Worm (Caenorhabditis elegans) whole organism, L4 larva: ENCODE data around the gene ZC21.10.

Experiments
- F49E8.2 ChIP-seq: sonication (generic microtip); optimal IDR thresholded peaks from 2 replicates; lab custom pipeline; 2016; ENCODE audit warnings: missing compliant biosample characterization, mild to moderate bottlenecking, missing genetic modification characterization, borderline replicate concordance
- R02D3.7 ChIP-seq: fragments of 150-350 bp; sonication (generic microtip); optimal IDR thresholded peaks from 3 replicates; lab custom pipeline; 2014; ENCODE audit warnings: missing biosample characterization, missing genetic modification characterization
- T26A8.4 ChIP-seq: fragments of 200-800 bp; sonication (Bioruptor generic); IDR thresholded peaks from 2 replicates; pipeline ENCODE4 v1.3.6; 2022; ENCODE audit warnings: missing genetic modification characterization, missing compliant biosample characterization
- Y75B8A.6 ChIP-seq: fragments of 200-800 bp; sonication (Bioruptor generic); IDR thresholded peaks from 2 replicates; pipeline ENCODE4 v1.3.6; 2022; ENCODE audit warnings: missing genetic modification reagents, missing genetic modification characterization, missing compliant biosample characterization
- ZK337.2 ChIP-seq: fragments of 200-800 bp; sonication (Bioruptor generic); IDR thresholded peaks from 2 replicates; pipeline ENCODE4 v1.3.6; 2022; ENCODE audit warnings: missing genetic modification reagents, missing genetic modification characterization, missing compliant biosample characterization
- aha-1 ChIP-seq: fragments of 150-350 bp; peaks from one replicate; lab custom pipeline; 2014; ENCODE audit warnings: missing biosample characterization, missing genetic modification characterization
- arid-1 ChIP-seq: fragments of 200-800 bp; sonication (Bioruptor generic); conservative IDR thresholded peaks from 2 replicates; pipeline ENCODE4 v1.3.6; 2022; ENCODE audit warnings: missing genetic modification reagents, missing genetic modification characterization, missing compliant biosample characterization
- attf-4 ChIP-seq: sonication (generic microtip); optimal IDR thresholded peaks from 3 replicates; lab custom pipeline; 2017; ENCODE audit warnings: missing biosample characterization, missing genetic modification characterization
- ceh-62 ChIP-seq: sonication (generic microtip); optimal IDR thresholded peaks from 2 replicates; lab custom pipeline; 2017; ENCODE audit warnings: missing biosample characterization, missing genetic modification characterization
- ceh-82 ChIP-seq: sonication (generic microtip); optimal IDR thresholded peaks from 2 replicates; lab custom pipeline; 2017; ENCODE audit warnings: missing biosample characterization, missing genetic modification characterization
- ces-1 ChIP-seq: fragments of 150-350 bp; sonication (generic microtip); optimal IDR thresholded peaks from 4 replicates; lab custom pipeline; 2014; ENCODE audit warnings: missing biosample characterization, missing genetic modification reagents, missing genetic modification characterization
- daf-16 ChIP-seq, 3 experiments: sonication (generic microtip); optimal IDR thresholded peaks; 2 replicates each; lab custom pipeline; 2016 to 2017; ENCODE audit warnings: missing genetic modification characterization in 3 of 3, missing genetic modification reagents in 3 of 3, mild to moderate bottlenecking in 2 of 3, missing compliant biosample characterization in 2 of 3, missing biosample characterization in 1 of 3, moderate library complexity in 1 of 3
- dmd-6 ChIP-seq: fragments of 200-800 bp; sonication (Bioruptor generic); IDR thresholded peaks from 2 replicates; pipeline ENCODE4 v1.3.6; 2022; ENCODE audit warnings: missing genetic modification reagents, missing genetic modification characterization, missing compliant biosample characterization
- dmd-8 ChIP-seq: fragments of 200-800 bp; sonication (Bioruptor generic); IDR thresholded peaks from 2 replicates; pipeline ENCODE4 v1.3.6; 2022; ENCODE audit warnings: missing genetic modification characterization, missing compliant biosample characterization
- dpl-1 ChIP-seq: fragments of 150-350 bp; optimal IDR thresholded peaks from 2 replicates; lab custom pipeline; 2014; ENCODE audit warnings: missing biosample characterization, missing genetic modification reagents, missing genetic modification characterization
- dve-1 ChIP-seq: sonication (generic microtip); optimal IDR thresholded peaks from 2 replicates; lab custom pipeline; 2017; ENCODE audit warnings: antibody characterized with exemption, mild to moderate bottlenecking, missing genetic modification characterization, missing compliant biosample characterization; ENCODE audit not compliant: insufficient read depth
- egl-27 ChIP-seq: sonication (generic microtip); optimal IDR thresholded peaks from 3 replicates; lab custom pipeline; 2017; ENCODE audit warnings: missing biosample characterization, missing genetic modification reagents, missing genetic modification characterization
- fkh-10 ChIP-seq: fragments of 150-350 bp; optimal IDR thresholded peaks from 2 replicates; lab custom pipeline; 2014; ENCODE audit warnings: missing biosample characterization, missing genetic modification reagents, missing genetic modification characterization
- fos-1 ChIP-seq: fragments of 150-350 bp; optimal IDR thresholded peaks from 2 replicates; lab custom pipeline; 2014; ENCODE audit warnings: missing biosample characterization, missing genetic modification characterization
- hlh-11 ChIP-seq: fragments of 200-800 bp; sonication (Bioruptor generic); optimal IDR thresholded peaks from 2 replicates; lab custom pipeline; 2018; ENCODE audit warnings: mild to moderate bottlenecking, missing genetic modification characterization, missing compliant biosample characterization
- hlh-30 ChIP-seq: sonication (generic microtip); optimal IDR thresholded peaks from 2 replicates; lab custom pipeline; 2017; ENCODE audit warnings: antibody characterized with exemption, mild to moderate bottlenecking, missing genetic modification characterization, missing compliant biosample characterization; ENCODE audit not compliant: insufficient read depth
- lin-13 ChIP-seq: fragments of 150-350 bp; optimal IDR thresholded peaks from 2 replicates; lab custom pipeline; 2014; ENCODE audit warnings: missing biosample characterization, missing genetic modification reagents, missing genetic modification characterization
- lir-3 ChIP-seq: sonication (generic microtip); optimal IDR thresholded peaks from 2 replicates; lab custom pipeline; 2016; ENCODE audit warnings: mild to moderate bottlenecking, missing genetic modification characterization, missing compliant biosample characterization
- madf-9 ChIP-seq: fragments of 200-800 bp; sonication (Bioruptor generic); conservative IDR thresholded peaks from 2 replicates; pipeline ENCODE4 v1.3.6; 2022; ENCODE audit warnings: missing genetic modification reagents, missing genetic modification characterization, missing compliant biosample characterization
- mep-1 ChIP-seq: fragments of 150-350 bp; sonication (generic microtip); optimal IDR thresholded peaks from 3 replicates; lab custom pipeline; 2014; ENCODE audit warnings: missing biosample characterization, missing genetic modification characterization
- nhr-10 ChIP-seq: fragments of 150-350 bp; optimal IDR thresholded peaks from 2 replicates; lab custom pipeline; 2014; ENCODE audit warnings: missing biosample characterization, missing genetic modification characterization
- nhr-102 ChIP-seq: sonication (generic microtip); optimal IDR thresholded peaks from 2 replicates; lab custom pipeline; 2016; ENCODE audit warnings: mild to moderate bottlenecking, missing genetic modification characterization, moderate library complexity, missing compliant biosample characterization
- nhr-25 ChIP-seq: sonication (generic microtip); optimal IDR thresholded peaks from 2 replicates; lab custom pipeline; 2017; ENCODE audit warnings: missing genetic modification characterization, mild to moderate bottlenecking, missing compliant biosample characterization, antibody characterized with exemption, moderate library complexity, borderline replicate concordance; ENCODE audit not compliant: insufficient read depth
- nhr-28 ChIP-seq: fragments of 150-350 bp; optimal IDR thresholded peaks from 2 replicates; lab custom pipeline; 2014; ENCODE audit warnings: missing biosample characterization, missing genetic modification characterization
- nhr-42 ChIP-seq: fragments of 200-800 bp; sonication (Bioruptor generic); IDR thresholded peaks from 2 replicates; pipeline ENCODE4 v1.3.6; 2022; ENCODE audit warnings: missing genetic modification characterization, missing compliant biosample characterization
- nhr-6 ChIP-seq: fragments of 150-350 bp; optimal IDR thresholded peaks from 2 replicates; lab custom pipeline; 2014; ENCODE audit warnings: missing biosample characterization, missing genetic modification characterization
- nhr-77 ChIP-seq: fragments of 150-350 bp; optimal IDR thresholded peaks from 2 replicates; lab custom pipeline; 2014; ENCODE audit warnings: missing biosample characterization, missing genetic modification characterization
- saeg-2 ChIP-seq: fragments of 200-800 bp; sonication (Bioruptor generic); IDR thresholded peaks from 2 replicates; pipeline ENCODE4 v1.3.6; 2022; ENCODE audit warnings: missing genetic modification reagents, missing genetic modification characterization, missing compliant biosample characterization
- snpc-4 ChIP-seq: fragments of 150-350 bp; optimal IDR thresholded peaks from 2 replicates; lab custom pipeline; 2014; ENCODE audit warnings: missing biosample characterization, missing genetic modification characterization
- spr-3 ChIP-seq: fragments of 200-800 bp; sonication (Bioruptor generic); optimal IDR thresholded peaks from 2 replicates; lab custom pipeline; 2018; ENCODE audit warnings: mild to moderate bottlenecking, missing genetic modification characterization, missing compliant biosample characterization
- tra-1 ChIP-seq: fragments of 200-800 bp; sonication (Bioruptor generic); IDR thresholded peaks from 2 replicates; pipeline ENCODE4 v1.3.6; 2022; ENCODE audit warnings: missing genetic modification reagents, missing genetic modification characterization, missing compliant biosample characterization
- unc-62 ChIP-seq, 3 experiments: fragments of 150-350 bp in 1 of 3; sonication (generic microtip); optimal IDR thresholded peaks in 2 of 3; peaks in 1 of 3; 1 replicate in 1 of 3; 2 replicates in 2 of 3; lab custom pipeline; 2014 to 2017; ENCODE audit warnings: missing biosample characterization in 3 of 3, missing genetic modification characterization in 3 of 3, missing genetic modification reagents in 3 of 3, missing genotype in 1 of 3
- vab-7 ChIP-seq: fragments of 200-800 bp; sonication (Bioruptor generic); IDR thresholded peaks from 2 replicates; pipeline ENCODE4 v1.3.6; 2022; ENCODE audit warnings: missing genetic modification reagents, missing genetic modification characterization, missing compliant biosample characterization

ZC21.10 gene

DNA sequence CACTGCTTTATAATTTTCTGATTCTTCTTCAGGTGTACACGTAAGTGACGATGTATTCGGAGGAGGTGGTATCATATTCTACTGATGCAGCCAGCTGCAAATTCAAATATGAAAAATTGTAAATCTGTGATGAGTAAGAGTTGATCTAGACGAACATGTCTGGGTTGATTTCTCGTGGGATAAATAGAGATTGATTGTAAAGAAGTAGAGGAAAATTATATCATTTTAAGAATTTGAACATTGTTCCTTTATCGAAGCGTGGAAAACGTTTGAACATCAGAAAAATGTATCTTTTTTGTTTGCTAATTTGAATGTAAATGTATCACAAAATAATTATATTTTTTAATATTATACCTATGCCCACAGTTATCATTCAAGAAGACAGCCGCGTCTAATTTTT, 15.6 kb downstream of the ZC21.10 start, which contains the start of gene ZC21.6:
Gene ZC21.6 (minus strand): TSS at position 101 of the 400 bp plus-strand sequence.
- TF ChIP-seq snpc-4 (no peak), tra-1 (GFP tag; lab: Robert Waterston, UW) (no peak), ceh-62 (tag; lab: Kevin White, UChicago) (no peak), fos-1 (tag; lab: Kevin White, UChicago) (no peak), ZK337.2 (no peak), ceh-82 (no peak), dpl-1 (GFP tag; lab: Kevin White, UChicago) (no peak), Y75B8A.6 (no peak), saeg-2 (GFP tag; lab: Robert Waterston, UW) (no peak), T26A8.4 (GFP tag; lab: Robert Waterston, UW) (no peak), mep-1 (no peak), nhr-77 (tag; lab: Kevin White, UChicago) (no peak), hlh-30 (tag; lab: Kevin White, UChicago) (no peak), dmd-8 (no peak), ces-1 (GFP tag; lab: Kevin White, UChicago) (no peak), hlh-11 (tag; lab: Kevin White, UChicago) (no peak)

DNA sequence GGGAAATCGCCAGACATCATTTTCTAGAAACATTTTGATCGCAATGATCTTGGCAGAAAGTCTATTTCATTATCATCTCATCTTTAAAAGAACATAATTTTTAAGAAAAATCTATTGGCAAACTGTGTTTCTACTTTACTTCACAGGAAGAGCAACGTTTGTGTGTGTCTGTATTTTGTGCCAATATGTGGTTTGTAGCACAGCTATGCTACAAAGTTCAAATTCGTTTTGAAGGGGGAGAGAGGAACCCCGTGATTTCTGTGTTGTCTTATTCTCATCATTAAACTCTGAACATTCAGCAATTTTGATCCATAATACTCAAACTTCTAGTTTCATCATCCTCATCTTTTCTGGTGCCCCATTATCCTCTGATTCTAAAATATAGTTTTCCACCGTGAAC, 21.8 kb downstream of the ZC21.10 start:
- TF ChIP-seq nhr-28 (tag; lab: Kevin White, UChicago) = peak; percentile 97
- no peak for TF ChIP-seq nhr-10 (tag; lab: Kevin White, UChicago)
- TF ChIP-seq attf-4 (tag; lab: Kevin White, UChicago) = no peak
- no peak for TF ChIP-seq vab-7 (GFP tag; lab: Robert Waterston, UW)

DNA sequence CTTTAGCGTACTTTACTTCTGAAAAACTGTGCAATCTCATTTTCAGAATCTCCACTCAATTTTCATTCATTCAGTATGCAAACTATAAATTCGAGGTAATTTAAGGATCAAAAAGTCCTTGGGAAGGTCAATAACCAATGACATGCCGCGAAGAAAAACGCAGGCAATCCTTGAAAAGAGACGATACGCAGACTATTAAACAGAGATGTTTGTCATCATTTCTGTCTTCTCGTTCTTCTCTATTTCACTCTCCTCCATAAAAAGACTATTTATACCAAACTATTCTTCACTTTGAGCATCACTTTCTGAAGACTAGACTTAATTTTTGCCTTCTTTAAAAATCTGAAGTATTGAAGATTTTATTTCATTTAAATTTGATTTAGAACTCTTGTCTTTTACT, 22.3 kb downstream of the ZC21.10 start, which contains the start of gene C02D5.4:
Gene C02D5.4 (plus strand): TSS at position 41 of the 400 bp plus-strand sequence.
- no peak for TF ChIP-seq F49E8.2 (tag; lab: Kevin White, UChicago)
- peak; percentile 45 for TF ChIP-seq dmd-6 (GFP tag; lab: Robert Waterston, UW)
- peak; percentile 9 for TF ChIP-seq nhr-102 (tag; lab: Kevin White, UChicago)
- no peak for TF ChIP-seq arid-1 (GFP tag; lab: Robert Waterston, UW)
- no peak for TF ChIP-seq fkh-10 (GFP tag; lab: Kevin White, UChicago)
- TF ChIP-seq aha-1 (tag; lab: Kevin White, UChicago) = peak; percentile 41
- peak; percentile 20 for TF ChIP-seq hlh-30 (tag; lab: Kevin White, UChicago)
- TF ChIP-seq dve-1 = peak; percentile 38
- peak in 1 of 2 experiments; percentile 71 for TF ChIP-seq unc-62 (GFP tag; optimal IDR thresholded peaks at IDR 0.05 in 1 of 2; lab: Kevin White, UChicago)
- no peak for TF ChIP-seq unc-62 (tag; optimal IDR thresholded peaks at IDR 0.05; lab: Kevin White, UChicago)
- no peak for TF ChIP-seq daf-16 (GFP tag; optimal IDR thresholded peaks at IDR 0.05; lab: Kevin White, UChicago)
- peak; percentile 73 for TF ChIP-seq daf-16 (tag; optimal IDR thresholded peaks at IDR 0.05; lab: Kevin White, UChicago)
- TF ChIP-seq, all 104 proteins: peak for 7

DNA sequence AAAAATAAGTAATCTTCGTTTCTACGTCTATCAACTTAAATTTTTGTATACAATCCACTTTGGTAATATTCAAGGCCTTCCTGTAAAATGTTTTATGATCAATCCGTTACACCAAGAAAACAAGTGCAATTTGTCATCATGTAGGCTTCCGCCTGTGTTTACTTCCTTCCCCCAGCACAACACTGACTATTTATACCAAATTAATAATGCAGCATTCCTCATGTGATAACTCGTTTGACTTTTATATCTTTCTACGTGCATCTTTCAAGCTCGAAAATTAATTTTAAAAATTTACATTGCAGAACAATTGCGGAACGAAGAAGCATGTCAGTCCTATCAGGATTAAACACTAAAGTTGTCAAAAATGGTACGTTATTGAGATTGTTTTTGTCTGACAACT, 24.6 kb downstream of the ZC21.10 start, which contains the start of gene gsto-2:
Gene gsto-2 (plus strand): TSS at position 301 of the 400 bp plus-strand sequence.
- TF ChIP-seq lir-3 (tag; lab: Kevin White, UChicago) = no peak
- no peak for TF ChIP-seq nhr-6 (tag; lab: Kevin White, UChicago)
- no peak for TF ChIP-seq nhr-42 (GFP tag; lab: Robert Waterston, UW)
- TF ChIP-seq hlh-30 (tag; lab: Kevin White, UChicago) = no peak
- no peak for TF ChIP-seq vab-7 (GFP tag; lab: Robert Waterston, UW)
- no peak for TF ChIP-seq ces-1 (GFP tag; lab: Kevin White, UChicago)
- no peak for TF ChIP-seq fos-1 (tag; lab: Kevin White, UChicago)
- no peak for TF ChIP-seq R02D3.7 (tag; lab: Kevin White, UChicago)
- TF ChIP-seq ceh-82 = no peak
- no peak for TF ChIP-seq unc-62 (GFP tag; optimal IDR thresholded peaks at IDR 0.05 in 1 of 2; lab: Kevin White, UChicago)
- TF ChIP-seq unc-62 (tag; optimal IDR thresholded peaks at IDR 0.05; lab: Kevin White, UChicago) = no peak
- no peak for TF ChIP-seq lin-13 (GFP tag; lab: Kevin White, UChicago)
- no peak for TF ChIP-seq nhr-10 (tag; lab: Kevin White, UChicago)
- TF ChIP-seq spr-3 (GFP tag; lab: Kevin White, UChicago) = no peak
- TF ChIP-seq madf-9 (GFP tag; lab: Robert Waterston, UW) = no peak
- no peak for TF ChIP-seq nhr-25 (tag; lab: Kevin White, UChicago)
- no peak for TF ChIP-seq egl-27 (tag; lab: Kevin White, UChicago)
